Worm (Caenorhabditis elegans): ENCODE results near the gene cyp-33A1.

cyp-33A1 gene

ce11 chrV:7726927-7727326, 45.7 kb upstream of the cyp-33A1 start:
- TF ChIP-seq nfya-1 (tag; optimal IDR thresholded peaks at IDR 0.05; ENCODE audit: insufficient read depth) (peak; percentile 18), zag-1 (tag; optimal IDR thresholded peaks at IDR 0.05) (no peak)

DNA sequence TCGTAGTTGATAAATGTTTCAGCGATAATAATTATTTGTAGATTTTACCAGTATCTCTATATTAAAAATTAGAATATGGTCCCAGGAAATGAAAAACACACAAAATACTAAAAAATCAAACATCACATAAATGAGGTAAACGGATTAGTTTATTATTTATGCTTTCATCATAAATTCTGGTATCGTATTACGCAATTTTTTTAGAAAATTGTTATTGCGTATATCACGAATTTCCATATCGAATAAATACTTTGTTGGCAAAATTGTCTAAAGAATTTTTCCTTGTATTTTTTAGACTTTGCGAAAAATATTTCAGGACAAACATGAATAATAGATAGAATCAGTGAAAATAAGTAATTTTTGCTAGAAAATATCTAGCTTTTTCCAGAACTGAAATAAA, 44.9 kb upstream of the cyp-33A1 start:
- TF ChIP-seq fkh-2 (tag; optimal IDR thresholded peaks at IDR 0.05) (no peak), tbx-2 (tag; optimal IDR thresholded peaks at IDR 0.05) (no peak), ztf-4 (tag; optimal IDR thresholded peaks at IDR 0.05) (no peak)

- TF ChIP-seq eor-1 (tag; optimal IDR thresholded peaks at IDR 0.05) (no peak), nhr-67 (tag; optimal IDR thresholded peaks at IDR 0.05) (no peak), aly-2 (tag; optimal IDR thresholded peaks at IDR 0.05) (no peak), nhr-28 (tag; optimal IDR thresholded peaks at IDR 0.05) (no peak), snpc-4 (tag; optimal IDR thresholded peaks at IDR 0.05) (no peak), nhr-76 (tag; optimal IDR thresholded peaks at IDR 0.05) (no peak), fkh-2 (tag; optimal IDR thresholded peaks at IDR 0.05) (no peak), nhr-23 (tag; optimal IDR thresholded peaks at IDR 0.05) (no peak), lin-39 (tag; optimal IDR thresholded peaks at IDR 0.05) (no peak), ztf-4 (tag; optimal IDR thresholded peaks at IDR 0.05) (no peak), egl-5 (tag; optimal IDR thresholded peaks at IDR 0.05) (no peak), unc-39 (tag; optimal IDR thresholded peaks at IDR 0.05) (no peak), lin-15B (tag; optimal IDR thresholded peaks at IDR 0.05) (no peak), nhr-12 (tag; optimal IDR thresholded peaks at IDR 0.05) (no peak), jun-1 (tag; optimal IDR thresholded peaks at IDR 0.05) (no peak), nfya-1 (tag; optimal IDR thresholded peaks at IDR 0.05; ENCODE audit: insufficient read depth) (no peak), ceh-28 (tag; optimal IDR thresholded peaks at IDR 0.05) (no peak)
Measured at ce11 chrV:7723967-7724544, 42.8 kb upstream of the cyp-33A1 start, which contains the start of the genes ZK105.6 and ZK105.8. TSS of gene ZK105.6 (minus strand) at chrV:7724067. TSS of gene ZK105.8 (plus strand) at chrV:7724494.

DNA sequence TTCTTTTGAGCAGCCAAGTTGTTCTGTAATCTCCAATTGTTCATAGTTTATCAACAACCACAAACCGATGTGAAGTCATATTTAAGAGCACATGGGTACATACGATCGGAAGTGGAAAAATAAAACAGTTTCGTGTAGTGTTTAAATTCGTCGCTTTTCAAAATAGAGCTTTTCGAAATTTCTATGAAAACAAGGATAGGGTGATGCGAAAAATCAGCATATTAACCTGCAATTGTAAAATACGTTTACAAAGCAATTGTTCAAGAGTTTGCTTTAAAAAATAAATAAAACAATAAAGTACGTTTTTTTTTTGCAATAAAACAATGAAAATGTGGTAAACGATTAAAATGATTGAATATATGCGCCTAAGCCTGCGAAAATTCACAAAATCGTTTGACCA, 40.7 kb upstream of the cyp-33A1 start, which contains the start of gene ZK105.14:
ZK105.14 (minus strand) TSS at position 101 of the 400 bp plus-strand sequence.
- TF ChIP-seq lin-15B (tag; optimal IDR thresholded peaks at IDR 0.05), result no peak
- TF ChIP-seq nfya-1 (tag; optimal IDR thresholded peaks at IDR 0.05; ENCODE audit: insufficient read depth), result no peak
- TF ChIP-seq R02D3.7 (tag; optimal IDR thresholded peaks at IDR 0.05), result no peak
- TF ChIP-seq daf-12 (tag; optimal IDR thresholded peaks at IDR 0.05), result no peak
- TF ChIP-seq mdl-1 (tag; optimal IDR thresholded peaks at IDR 0.05), result no peak
- no peak for TF ChIP-seq nhr-23 (tag; optimal IDR thresholded peaks at IDR 0.05)
- no peak for TF ChIP-seq egl-27 (tag; optimal IDR thresholded peaks at IDR 0.05)
- no peak for TF ChIP-seq nhr-43 (tag; optimal IDR thresholded peaks at IDR 0.05; ENCODE audit: poor library complexity, severe bottlenecking)

DNA sequence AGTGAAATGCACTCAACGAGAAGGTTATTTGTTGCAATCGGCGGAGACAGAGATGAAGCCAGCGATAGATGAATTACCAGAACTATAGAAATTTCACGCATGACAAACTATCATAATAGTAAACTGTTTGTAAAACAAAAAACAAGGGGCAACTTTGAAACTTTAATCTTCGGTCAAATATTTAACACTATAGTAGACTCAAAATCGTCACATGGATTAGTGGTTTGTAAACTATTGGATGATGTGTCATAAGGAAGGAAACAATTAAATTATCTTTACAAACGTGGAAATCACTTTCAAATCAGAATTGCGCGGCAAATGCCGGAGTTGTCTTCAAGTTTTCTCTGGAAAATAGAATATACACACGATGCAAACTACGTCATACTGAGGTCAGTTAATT, 36.4 kb upstream of the cyp-33A1 start, which contains the start of gene ZK105.5:
ZK105.5 (minus strand) TSS at position 101 of the 400 bp plus-strand sequence.
- no peak for TF ChIP-seq ceh-9 (tag; optimal IDR thresholded peaks at IDR 0.05)
- no peak for TF ChIP-seq skn-1 (tag; optimal IDR thresholded peaks at IDR 0.05)
- TF ChIP-seq ztf-11 (tag; optimal IDR thresholded peaks at IDR 0.05), result no peak
- TF ChIP-seq pha-4 (tag; optimal IDR thresholded peaks at IDR 0.05), result no peak
- TF ChIP-seq nhr-12 (tag; optimal IDR thresholded peaks at IDR 0.05), result no peak
- no peak for TF ChIP-seq unc-62 (GFP tag; optimal IDR thresholded peaks at IDR 0.05)
- no peak for TF ChIP-seq nfya-1 (tag; optimal IDR thresholded peaks at IDR 0.05; ENCODE audit: insufficient read depth)
- no peak for TF ChIP-seq mml-1 (tag; optimal IDR thresholded peaks at IDR 0.05)
- TF ChIP-seq unc-39 (tag; optimal IDR thresholded peaks at IDR 0.05), result no peak
- no peak for TF ChIP-seq nhr-11 (tag; optimal IDR thresholded peaks at IDR 0.05)
- no peak for TF ChIP-seq daf-12 (tag; optimal IDR thresholded peaks at IDR 0.05)
- no peak for TF ChIP-seq nhr-28 (tag; optimal IDR thresholded peaks at IDR 0.05)
- no peak for TF ChIP-seq nhr-237 (tag; optimal IDR thresholded peaks at IDR 0.05)

DNA sequence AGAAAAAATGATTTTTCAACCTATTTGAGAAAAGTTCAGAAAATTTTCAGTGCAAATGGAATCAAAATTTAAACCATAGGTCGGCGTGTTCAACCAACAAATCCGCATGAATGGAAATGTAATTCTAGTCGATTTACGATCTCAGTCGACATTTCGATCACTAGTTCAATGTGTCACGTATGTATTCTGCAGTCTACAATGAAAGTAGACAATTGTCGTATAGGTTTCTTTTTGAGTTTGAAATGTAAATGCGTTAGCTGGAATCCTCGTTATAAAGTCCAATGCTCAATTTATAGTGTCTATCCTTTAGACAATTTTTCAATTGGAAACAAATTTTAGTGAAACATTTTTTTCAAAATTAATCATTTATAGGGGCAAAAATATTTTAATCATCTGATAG, 34.8 kb upstream of the cyp-33A1 start, which contains the start of gene ZK105.12:
ZK105.12 (minus strand) TSS at position 101 of the 400 bp plus-strand sequence.
- TF ChIP-seq nhr-23 (tag; optimal IDR thresholded peaks at IDR 0.05), result no peak

All from whole organism, L3 larva.